Fruit fly (Drosophila melanogaster) whole organism, embryonic: ENCODE measurements around the gene Kr-h1.

Source experiments
- Adf1 ChIP-seq: fragments of 200-800 bp; sonication (Bioruptor generic); IDR thresholded peaks from 2 replicates; pipeline ENCODE4 v1.3.6; 2022; ENCODE audit warnings: missing biosample characterization, missing genetic modification characterization
- Antp ChIP-seq: fragments of 200-800 bp; sonication (Bioruptor generic); optimal IDR thresholded peaks from 3 replicates; lab custom pipeline; 2016; ENCODE audit warnings: missing biosample characterization, missing genetic modification characterization
- C15 ChIP-seq: fragments of 200-800 bp; sonication (Bioruptor generic); IDR thresholded peaks from 3 replicates; pipeline ENCODE4 v1.3.6; 2022; ENCODE audit warnings: missing biosample characterization, missing genetic modification characterization
- CG1024 ChIP-seq: fragments of 200-800 bp; sonication (Bioruptor generic); IDR thresholded peaks from 2 replicates; pipeline ENCODE4 v1.3.6; 2022; ENCODE audit warnings: missing biosample characterization, missing genetic modification characterization
- CG10267 ChIP-seq: fragments of 200-800 bp; sonication (Bioruptor generic); optimal IDR thresholded peaks from 2 replicates; lab custom pipeline; 2018; ENCODE audit warnings: missing biosample characterization, mild to moderate bottlenecking, missing genetic modification characterization, moderate library complexity
- CG11696 ChIP-seq: fragments of 200-800 bp; sonication (Bioruptor generic); IDR thresholded peaks from 2 replicates; pipeline ENCODE4 v1.3.6; 2022; ENCODE audit warnings: missing biosample characterization, missing genetic modification characterization
- CG12769 ChIP-seq: fragments of 200-800 bp; sonication (Bioruptor generic); optimal IDR thresholded peaks from 2 replicates; lab custom pipeline; 2019; ENCODE audit warnings: missing biosample characterization, mild to moderate bottlenecking, missing genetic modification characterization, moderate library complexity
- CG15514 ChIP-seq: fragments of 200-800 bp; sonication (Bioruptor generic); optimal IDR thresholded peaks from 3 replicates; lab custom pipeline; 2017; ENCODE audit warnings: missing biosample characterization, missing genetic modification characterization, mild to moderate bottlenecking, moderate library complexity, missing genetic modification reagents
- CG18599 ChIP-seq: fragments of 200-800 bp; sonication (Bioruptor generic); optimal IDR thresholded peaks from 3 replicates; lab custom pipeline; 2017; ENCODE audit warnings: missing biosample characterization, missing genetic modification characterization, mild to moderate bottlenecking, moderate library complexity, missing genetic modification reagents
- CG2199 ChIP-seq: fragments of 200-800 bp; sonication (Bioruptor generic); IDR thresholded peaks from 3 replicates; pipeline ENCODE4 v1.3.6; 2022; ENCODE audit warnings: missing biosample characterization, missing genetic modification characterization
- CG2678 ChIP-seq: fragments of 200-800 bp; sonication (Bioruptor generic); optimal IDR thresholded peaks from 3 replicates; lab custom pipeline; 2019; ENCODE audit warnings: missing biosample characterization, mild to moderate bottlenecking, missing genetic modification characterization, moderate library complexity
- CG42726 ChIP-seq: fragments of 200-800 bp; sonication (Bioruptor generic); IDR thresholded peaks from 2 replicates; pipeline ENCODE4 v1.3.6; 2022; ENCODE audit warnings: missing biosample characterization, missing genetic modification characterization; ENCODE audit not compliant: partially characterized antibody
- CG4707 ChIP-seq: fragments of 200-800 bp; sonication (Bioruptor generic); optimal IDR thresholded peaks from 2 replicates; lab custom pipeline; 2018; ENCODE audit warnings: missing biosample characterization, mild to moderate bottlenecking, missing genetic modification characterization, moderate library complexity
- CG6175 ChIP-seq: fragments of 200-800 bp; sonication (Bioruptor generic); IDR thresholded peaks from 3 replicates; pipeline ENCODE4 v1.3.6; 2022; ENCODE audit warnings: missing biosample characterization, missing genetic modification characterization
- CG6683 ChIP-seq: fragments of 200-800 bp; sonication (Bioruptor generic); optimal IDR thresholded peaks from 2 replicates; lab custom pipeline; 2017; ENCODE audit warnings: missing biosample characterization, mild to moderate bottlenecking, missing genetic modification characterization, missing genetic modification reagents
- CG7372 ChIP-seq: fragments of 200-800 bp; sonication (Bioruptor generic); IDR thresholded peaks from 2 replicates; pipeline ENCODE4 v1.3.6; 2022; ENCODE audit warnings: missing biosample characterization, missing genetic modification characterization
- CG8290 ChIP-seq, 3 experiments: fragments of 200-800 bp; sonication (Bioruptor generic); optimal IDR thresholded peaks; 2 replicates each; lab custom pipeline; 2016 to 2019; ENCODE audit warnings: missing biosample characterization in 3 of 3, missing genetic modification characterization in 3 of 3, mild to moderate bottlenecking in 2 of 3, moderate library complexity in 1 of 3
- CG8478 ChIP-seq: fragments of >200 bp; optimal IDR thresholded peaks from 2 replicates; lab custom pipeline; 2018
- Dref ChIP-seq: fragments of 200-800 bp; sonication (Bioruptor generic); IDR thresholded peaks from 2 replicates; pipeline ENCODE4 v1.3.6; 2022; ENCODE audit warnings: missing biosample characterization, missing genetic modification characterization
- Drgx ChIP-seq: fragments of 200-800 bp; sonication (Bioruptor generic); IDR thresholded peaks from 2 replicates; pipeline ENCODE4 v1.3.6; 2022; ENCODE audit warnings: missing biosample characterization, missing genetic modification characterization
- GATAe ChIP-seq: fragments of 200-800 bp; sonication (Bioruptor generic); conservative IDR thresholded peaks from 2 replicates; pipeline ENCODE4 v1.3.6; 2022; ENCODE audit warnings: missing biosample characterization, missing genetic modification characterization
- HHEX ChIP-seq: fragments of 200-800 bp; sonication (Bioruptor generic); optimal IDR thresholded peaks from 3 replicates; lab custom pipeline; 2017; ENCODE audit warnings: missing biosample characterization, mild to moderate bottlenecking, missing genetic modification characterization, missing genetic modification reagents
- Hey ChIP-seq: fragments of 200-800 bp; sonication (Bioruptor generic); optimal IDR thresholded peaks from 3 replicates; lab custom pipeline; 2018; ENCODE audit warnings: missing biosample characterization, mild to moderate bottlenecking, missing genetic modification characterization
- Med ChIP-seq: fragments of 200-800 bp; sonication (Bioruptor generic); peaks from one replicate; lab custom pipeline; 2016; ENCODE audit warnings: missing biosample characterization, missing genetic modification characterization, mild to moderate bottlenecking, inconsistent platforms, moderate library complexity
- Meics ChIP-seq: fragments of 200-800 bp; sonication (Bioruptor generic); optimal IDR thresholded peaks from 2 replicates; lab custom pipeline; 2017; ENCODE audit warnings: missing biosample characterization, mild to moderate bottlenecking, missing genetic modification characterization
- Pdp1 ChIP-seq, 2 experiments: fragments of 200-800 bp; sonication (Bioruptor generic); optimal IDR thresholded peaks; 3 replicates each; lab custom pipeline; 2016; ENCODE audit warnings: missing biosample characterization in 2 of 2, missing genetic modification characterization in 2 of 2, mild to moderate bottlenecking in 1 of 2, moderate library complexity in 1 of 2
- abd-A ChIP-seq: fragments of 200-800 bp; sonication (Bioruptor generic); optimal IDR thresholded peaks from 3 replicates; lab custom pipeline; 2019; ENCODE audit warnings: missing biosample characterization, mild to moderate bottlenecking, missing genetic modification characterization, moderate library complexity
- ato ChIP-seq: fragments of 200-800 bp; sonication (Bioruptor generic); IDR thresholded peaks from 2 replicates; pipeline ENCODE4 v1.3.6; 2022; ENCODE audit warnings: missing biosample characterization, missing genetic modification characterization; ENCODE audit not compliant: partially characterized antibody
- bigmax ChIP-seq: fragments of 200-800 bp; sonication (Bioruptor generic); optimal IDR thresholded peaks from 2 replicates; lab custom pipeline; 2018; ENCODE audit warnings: missing biosample characterization, mild to moderate bottlenecking, missing genetic modification characterization
- caup ChIP-seq: fragments of 200-800 bp; sonication (Bioruptor generic); optimal IDR thresholded peaks from 3 replicates; lab custom pipeline; 2017; ENCODE audit warnings: missing biosample characterization, mild to moderate bottlenecking, missing genetic modification characterization, moderate library complexity; ENCODE audit not compliant: severe bottlenecking
- cg ChIP-seq: fragments of 200-800 bp; sonication (Bioruptor generic); optimal IDR thresholded peaks from 3 replicates; lab custom pipeline; 2019; ENCODE audit warnings: missing biosample characterization, mild to moderate bottlenecking, missing genetic modification characterization, moderate library complexity
- chinmo ChIP-seq: fragments of 200-800 bp; sonication (Bioruptor generic); IDR thresholded peaks from 4 replicates; pipeline ENCODE4 v1.3.6; 2022; ENCODE audit warnings: missing biosample characterization, missing genetic modification characterization; ENCODE audit not compliant: partially characterized antibody
- crol ChIP-seq: fragments of 200-800 bp; sonication (Bioruptor generic); IDR thresholded peaks from 2 replicates; pipeline ENCODE4 v1.3.6; 2022; ENCODE audit warnings: missing biosample characterization, missing genetic modification characterization
- crp ChIP-seq, 2 experiments: fragments of 200-800 bp; sonication (Bioruptor generic); optimal IDR thresholded peaks; 2 replicates in 1 of 2; 3 replicates in 1 of 2; lab custom pipeline; 2017; ENCODE audit warnings: missing biosample characterization in 2 of 2, missing genetic modification characterization in 2 of 2, mild to moderate bottlenecking in 1 of 2, moderate library complexity in 1 of 2
- cwo ChIP-seq: fragments of 200-800 bp; sonication (Bioruptor generic); optimal IDR thresholded peaks from 3 replicates; lab custom pipeline; 2017; ENCODE audit warnings: missing biosample characterization, missing genetic modification characterization, mild to moderate bottlenecking, moderate library complexity, missing genetic modification reagents
- gce ChIP-seq: fragments of 200-800 bp; sonication (Bioruptor generic); IDR thresholded peaks from 3 replicates; pipeline ENCODE4 v1.3.6; 2022; ENCODE audit warnings: missing biosample characterization, missing genetic modification characterization
- lab ChIP-seq: fragments of 200-800 bp; sonication (Bioruptor generic); optimal IDR thresholded peaks from 3 replicates; lab custom pipeline; 2017; ENCODE audit warnings: missing biosample characterization, missing genetic modification characterization, mild to moderate bottlenecking, moderate library complexity, missing genetic modification reagents
- mirr ChIP-seq: fragments of 200-800 bp; sonication (Bioruptor generic); optimal IDR thresholded peaks from 3 replicates; lab custom pipeline; 2018; ENCODE audit warnings: missing biosample characterization, mild to moderate bottlenecking, missing genetic modification characterization
- schlank ChIP-seq: fragments of 200-800 bp; sonication (Bioruptor generic); optimal IDR thresholded peaks from 2 replicates; lab custom pipeline; 2018; ENCODE audit warnings: missing biosample characterization, mild to moderate bottlenecking, missing genetic modification characterization
- sd ChIP-seq: fragments of 200-800 bp; sonication (Bioruptor generic); optimal IDR thresholded peaks from 3 replicates; lab custom pipeline; 2018; ENCODE audit warnings: missing biosample characterization, mild to moderate bottlenecking, missing genetic modification characterization, moderate library complexity
- sim ChIP-seq: fragments of 200-800 bp; sonication (Bioruptor generic); IDR thresholded peaks from 2 replicates; pipeline ENCODE4 v1.3.6; 2022; ENCODE audit warnings: missing biosample characterization, missing genetic modification characterization
- stc ChIP-seq: fragments of 200-800 bp; sonication (Bioruptor generic); IDR thresholded peaks from 2 replicates; pipeline ENCODE4 v1.3.6; 2022; ENCODE audit warnings: missing biosample characterization, missing genetic modification characterization
- sug ChIP-seq: fragments of 200-800 bp; optimal IDR thresholded peaks from 2 replicates; lab custom pipeline; 2019; ENCODE audit warnings: missing biosample characterization, mild to moderate bottlenecking, missing genetic modification characterization, moderate library complexity
- tap ChIP-seq: fragments of 200-800 bp; optimal IDR thresholded peaks from 3 replicates; lab custom pipeline; 2019; ENCODE audit warnings: missing biosample characterization, mild to moderate bottlenecking, missing genetic modification characterization, moderate library complexity
- twi ChIP-seq: fragments of 200-800 bp; optimal IDR thresholded peaks from 2 replicates; lab custom pipeline; 2019; ENCODE audit warnings: missing biosample characterization, mild to moderate bottlenecking, missing genetic modification characterization, moderate library complexity
- usp ChIP-seq: fragments of >200 bp; optimal IDR thresholded peaks from 2 replicates; lab custom pipeline; 2017; ENCODE audit warnings: missing biosample characterization, missing genetic modification characterization
- vfl ChIP-seq: fragments of 200-800 bp; sonication (Bioruptor generic); optimal IDR thresholded peaks from 2 replicates; lab custom pipeline; 2016; ENCODE audit warnings: missing biosample characterization, missing genetic modification characterization

The Kr-h1 gene

DNA sequence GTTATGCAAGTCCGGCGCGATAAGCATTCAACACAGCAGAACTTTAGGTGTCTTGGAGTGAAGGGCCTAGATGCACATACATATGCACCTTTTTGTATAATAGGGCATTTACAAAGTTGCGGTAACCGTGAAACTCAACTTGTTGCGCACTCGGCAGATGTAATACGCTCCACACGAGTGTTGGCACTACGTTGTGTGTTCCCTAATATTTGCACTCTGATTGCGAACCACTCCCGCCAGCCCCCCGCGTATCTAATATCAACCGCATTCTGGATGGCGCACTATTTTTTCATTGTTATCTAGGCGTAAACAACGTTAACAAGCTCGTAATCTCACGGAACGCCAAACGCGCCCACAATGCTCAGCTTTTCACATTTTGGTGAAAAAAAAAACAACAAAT, 2.1 kb upstream of the Kr-h1 start:
- TF ChIP-seq CG15514 (GFP tag; lab: Kevin White, UChicago) (peak; percentile 23), sim (GFP tag; lab: Robert Waterston, UW) (no peak), CG18599 (GFP tag; lab: Kevin White, UChicago) (peak; percentile 16), CG11696 (no peak), usp (GFP tag; lab: Kevin White, UChicago) (no peak), CG6683 (GFP tag; lab: Kevin White, UChicago) (no peak), lab (GFP tag; lab: Kevin White, UChicago) (peak; percentile 59), schlank (tag; lab: Kevin White, UChicago) (peak; percentile 5), Meics (GFP tag; lab: Kevin White, UChicago) (peak; percentile 18), C15 (GFP tag; lab: Robert Waterston, UW) (no peak), GATAe (0 out of 2 replicates have a peak, but pooled peaks have one; percentile 42), HHEX (GFP tag; lab: Kevin White, UChicago) (peak; percentile 28), cwo (GFP tag; lab: Kevin White, UChicago) (peak; percentile 18), mirr (GFP tag; lab: Kevin White, UChicago) (peak; percentile 6), CG6175 (GFP tag; lab: Robert Waterston, UW) (0 out of 3 replicates have a peak, but pooled peaks have one; percentile 14), CG7372 (GFP tag; lab: Robert Waterston, UW) (no peak), sug (tag; lab: Kevin White, UChicago) (peak; percentile 61), CG2678 (peak; percentile 5), Drgx (peak; percentile 28; the same call in 1 of the 2 replicates), caup (GFP tag; lab: Kevin White, UChicago) (peak; percentile 41), Med (GFP tag; lab: Kevin White, UChicago) (peak; percentile 79), tap (no peak), crol (GFP tag; lab: Robert Waterston, UW) (0 out of 2 replicates have a peak, but pooled peaks have one; percentile 9), CG8290 (GFP tag; optimal IDR thresholded peaks at IDR 0.05; lab: Kevin White, UChicago) (no peak), CG8290 (tag; optimal IDR thresholded peaks at IDR 0.05; lab: Kevin White, UChicago) (peak in 1 of 2 experiments; percentile 38), sd (peak; percentile 37), Pdp1 (GFP tag; optimal IDR thresholded peaks at IDR 0.05; lab: Kevin White, UChicago) (peak in 1 of 2 experiments; percentile 31), CG12769 (tag; lab: Kevin White, UChicago) (peak; percentile 59)
- TF ChIP-seq, all 482 proteins: peak for 20

DNA sequence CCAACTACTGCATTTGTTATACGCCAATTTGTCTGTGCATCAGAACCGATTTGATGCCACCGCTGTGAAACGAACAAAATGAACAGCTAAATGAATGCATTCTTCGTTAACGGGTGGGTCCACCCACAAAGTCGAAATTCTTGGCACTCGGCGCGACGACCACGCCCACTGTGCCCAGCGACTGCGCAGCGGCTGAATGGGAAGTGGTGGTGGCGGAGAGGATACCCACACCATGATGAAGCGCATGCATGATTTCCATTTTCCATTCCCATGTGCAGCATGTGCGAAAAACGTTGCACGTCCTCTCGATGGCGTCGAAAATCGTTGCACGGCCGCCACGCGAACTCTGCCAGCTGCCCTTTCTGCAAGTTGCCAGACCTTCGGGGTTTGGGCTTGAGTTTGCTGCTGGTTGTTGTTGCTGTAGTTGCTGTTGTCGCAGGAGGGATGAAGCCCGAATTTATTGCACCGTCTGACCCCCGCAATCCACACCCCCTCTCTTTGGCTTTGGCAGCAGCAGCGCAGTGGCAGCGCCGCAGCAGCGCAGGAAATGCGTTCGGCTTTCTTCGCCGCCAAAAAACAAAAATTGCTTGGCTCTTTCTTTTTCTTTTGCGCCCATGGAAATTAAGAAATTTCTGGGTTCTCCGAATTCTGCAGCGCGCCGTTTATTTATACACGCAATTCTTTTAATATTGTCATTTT, 1.1 kb upstream of the Kr-h1 start:
- TF ChIP-seq CG10267 (tag; lab: Kevin White, UChicago): no peak
- 0 out of 3 replicates have a peak, but pooled peaks have one; percentile 7 for TF ChIP-seq gce
- no peak for TF ChIP-seq sug (tag; lab: Kevin White, UChicago)
- no peak for TF ChIP-seq bigmax (GFP tag; lab: Kevin White, UChicago)
- TF ChIP-seq Hey: peak; percentile 8
- TF ChIP-seq stc (GFP tag; lab: Robert Waterston, UW): peak; percentile 20; the same call in 1 of the 2 replicates
- peak; percentile 100 for TF ChIP-seq CG42726 (GFP tag; lab: Robert Waterston, UW)
- TF ChIP-seq cg (GFP tag; lab: Kevin White, UChicago): peak; percentile 27
- TF ChIP-seq CG1024 (GFP tag; lab: Robert Waterston, UW): no peak
- no peak for TF ChIP-seq vfl (GFP tag; lab: Kevin White, UChicago)
- peak; percentile 21 for TF ChIP-seq CG8478
- no peak for TF ChIP-seq Antp (GFP tag; lab: Kevin White, UChicago)
- no peak for TF ChIP-seq crp (GFP tag; optimal IDR thresholded peaks at IDR 0.05; lab: Kevin White, UChicago)
- peak; percentile 21 for TF ChIP-seq CG4707
- TF ChIP-seq Dref (GFP tag; lab: Robert Waterston, UW): no peak
- 0 out of 4 replicates have a peak, but pooled peaks have one; percentile 13 for TF ChIP-seq chinmo (GFP tag; lab: Robert Waterston, UW)
- TF ChIP-seq ato (GFP tag; lab: Robert Waterston, UW): 0 out of 2 replicates have a peak, but pooled peaks have one; percentile 15
- TF ChIP-seq crol (GFP tag; lab: Robert Waterston, UW): peak; percentile 45; the same call in 1 of the 2 replicates
- peak; percentile 53; the same call in 1 of the 2 replicates for TF ChIP-seq Adf1 (GFP tag; lab: Robert Waterston, UW)
- peak; percentile 28 for TF ChIP-seq abd-A (tag; lab: Kevin White, UChicago)
- TF ChIP-seq CG2199 (GFP tag; lab: Robert Waterston, UW): peak; percentile 70; the same call in 1 of the 3 replicates
- TF ChIP-seq twi (tag; lab: Kevin White, UChicago): peak; percentile 38
